Fruit fly (Drosophila melanogaster) Kc167 (cell line): ENCODE results near the gene CG33332.

Source experiments
- Myc ChIP-seq: fragments of >200 bp; optimal IDR thresholded peaks from 2 replicates; lab custom pipeline; 2017; ENCODE audit warnings: missing external identifiers
- Sin3A ChIP-seq: fragments of >200 bp; optimal IDR thresholded peaks from 2 replicates; lab custom pipeline; 2018; ENCODE audit warnings: missing external identifiers
- h ChIP-seq: fragments of >200 bp; optimal IDR thresholded peaks from 3 replicates; lab custom pipeline; 2018; ENCODE audit warnings: missing external identifiers
- insv ChIP-seq: fragments of >200 bp; optimal IDR thresholded peaks from 3 replicates; lab custom pipeline; 2018; ENCODE audit warnings: missing external identifiers
- psq ChIP-seq: fragments of >200 bp; optimal IDR thresholded peaks from 2 replicates; lab custom pipeline; 2017; ENCODE audit warnings: missing external identifiers
- ttk ChIP-seq: sonication (Bioruptor generic); optimal IDR thresholded peaks from 2 replicates; lab custom pipeline; 2017; ENCODE audit warnings: missing external identifiers

dm6 chr3R:14847844-14848243 is 38.4 kb upstream of the CG33332 start:
- TF ChIP-seq h (lab: Kevin White, UChicago) (no peak), psq (lab: Kevin White, UChicago) (no peak), Myc (lab: Kevin White, UChicago) (no peak), insv (lab: Kevin White, UChicago) (no peak), Sin3A (lab: Kevin White, UChicago) (no peak), ttk (lab: Kevin White, UChicago) (no peak)
